Worm (Caenorhabditis elegans) whole organism, mixed stage, embryonic: ENCODE results near the gene cab-1.
A peak's percentile ranks its signal among the peaks of the same experiment; 100 is the strongest.

Experiments used
- ces-1 ChIP-seq: fragments of 150-350 bp; optimal IDR thresholded peaks from 2 replicates; lab custom pipeline; 2014; ENCODE audit warnings: missing biosample characterization, missing genetic modification reagents, missing genetic modification characterization
- mab-5 ChIP-seq: fragments of 150-350 bp; optimal IDR thresholded peaks from 2 replicates; lab custom pipeline; 2014; ENCODE audit warnings: missing biosample characterization, missing genetic modification characterization
- nhr-28 ChIP-seq: fragments of 150-350 bp; optimal IDR thresholded peaks from 2 replicates; lab custom pipeline; 2014; ENCODE audit warnings: missing biosample characterization, missing genetic modification characterization
- pha-4 ChIP-seq: fragments of 150-350 bp; optimal IDR thresholded peaks from 2 replicates; lab custom pipeline; 2018; ENCODE audit warnings: missing biosample characterization, missing genetic modification reagents, missing genetic modification characterization
- sem-2 ChIP-seq: fragments of 200-800 bp; sonication (Bioruptor generic); optimal IDR thresholded peaks from 2 replicates; lab custom pipeline; 2018; ENCODE audit warnings: mild to moderate bottlenecking, missing genetic modification characterization, missing compliant biosample characterization
- sptf-1 ChIP-seq: sonication (generic microtip); optimal IDR thresholded peaks from 2 replicates; lab custom pipeline; 2017; ENCODE audit warnings: mild to moderate bottlenecking, missing genetic modification characterization, moderate library complexity, missing compliant biosample characterization

DNA sequence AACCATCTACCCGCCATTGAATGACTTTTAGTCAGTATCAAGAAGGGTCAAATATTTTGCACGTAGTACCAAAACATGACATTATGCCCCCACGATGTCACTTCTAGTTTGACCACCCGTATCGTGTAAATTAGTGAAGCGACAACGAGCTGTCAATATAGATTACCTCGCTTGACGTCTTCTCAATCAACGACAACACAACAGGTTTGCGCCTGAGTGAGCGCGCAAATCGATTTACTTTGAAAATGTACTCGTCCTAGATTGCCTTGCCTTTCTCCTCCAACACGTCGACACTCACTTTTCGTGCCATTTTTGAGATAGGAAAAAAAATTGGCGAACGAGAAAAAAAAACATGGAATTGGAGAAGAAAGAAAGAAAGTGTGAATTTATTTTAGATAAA lies 32.0 kb downstream of the cab-1 start:
- TF ChIP-seq pha-4 (tag; lab: Kevin White, UChicago) (no peak), nhr-28 (tag; lab: Kevin White, UChicago) (no peak), mab-5 (tag; lab: Kevin White, UChicago) (no peak), ces-1 (GFP tag; lab: Kevin White, UChicago) (peak; percentile 63), sem-2 (GFP tag; lab: Kevin White, UChicago) (no peak), sptf-1 (tag; lab: Kevin White, UChicago) (no peak)
